Fruit fly (Drosophila melanogaster): Measurements from ENCODE around the gene Drsl4.

DNA sequence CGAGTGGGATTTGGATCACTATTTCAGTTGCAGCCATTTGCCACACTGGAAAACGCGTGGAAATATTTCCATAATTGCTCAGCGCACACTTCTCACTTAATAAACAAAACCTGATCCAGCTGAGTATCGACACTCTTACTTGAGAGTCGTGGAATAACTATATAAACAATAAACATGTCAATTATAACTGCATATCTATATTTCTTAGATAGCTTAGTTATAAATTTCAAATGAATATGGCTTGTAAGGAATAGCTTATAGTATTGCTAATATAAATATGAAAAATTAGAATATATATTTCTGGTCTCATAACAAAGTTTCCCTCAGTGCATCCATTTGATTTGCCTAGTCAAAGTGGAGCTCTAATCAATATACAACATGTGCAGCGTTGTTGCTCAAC lies 32.2 kb upstream of the Drsl4 start:
- no peak for TF ChIP-seq usp (GFP tag; optimal IDR thresholded peaks at IDR 0.05)
- no peak for TF ChIP-seq pan (optimal IDR thresholded peaks at IDR 0.05)
- TF ChIP-seq psq (optimal IDR thresholded peaks at IDR 0.05), result no peak
- TF ChIP-seq EcR (GFP tag; optimal IDR thresholded peaks at IDR 0.05), result no peak
- no peak for TF ChIP-seq CG8478 (optimal IDR thresholded peaks at IDR 0.05)
